Fruit fly (Drosophila melanogaster) whole organism, embryonic: ENCODE results near the gene CG9497.
A peak's percentile ranks its signal among the peaks of the same experiment; 100 is the strongest.

Experiments used
- Ada2b ChIP-seq: fragments of 200-800 bp; sonication (Bioruptor generic); IDR thresholded peaks from 2 replicates; pipeline ENCODE4 v1.3.6; 2022; ENCODE audit warnings: missing biosample characterization, missing genetic modification characterization
- B-H1 ChIP-seq: fragments of 200-800 bp; sonication (Bioruptor generic); IDR thresholded peaks from 3 replicates; pipeline ENCODE4 v1.3.6; 2022; ENCODE audit warnings: missing biosample characterization, missing genetic modification characterization
- B-H2 ChIP-seq: fragments of 200-800 bp; sonication (Bioruptor generic); optimal IDR thresholded peaks from 2 replicates; lab custom pipeline; 2018; ENCODE audit warnings: missing biosample characterization, mild to moderate bottlenecking, missing genetic modification characterization
- Blimp-1 ChIP-seq: fragments of 200-800 bp; sonication (Bioruptor generic); optimal IDR thresholded peaks from 3 replicates; lab custom pipeline; 2018; ENCODE audit warnings: missing biosample characterization, missing genetic modification characterization, mild to moderate bottlenecking, moderate library complexity, missing genetic modification reagents
- Bteb2 ChIP-seq: fragments of 200-800 bp; sonication (Bioruptor generic); optimal IDR thresholded peaks from 2 replicates; lab custom pipeline; 2016; ENCODE audit warnings: missing biosample characterization, missing genetic modification characterization
- CG10366 ChIP-seq: fragments of 200-800 bp; sonication (Bioruptor generic); IDR thresholded peaks from 2 replicates; pipeline ENCODE4 v1.3.6; 2022; ENCODE audit warnings: missing biosample characterization, missing genetic modification characterization
- CG11247 ChIP-seq: fragments of 200-800 bp; sonication (Bioruptor generic); IDR thresholded peaks from 2 replicates; pipeline ENCODE4 v1.3.6; 2022; ENCODE audit warnings: missing biosample characterization, missing genetic modification characterization
- CG11504 ChIP-seq: fragments of 200-800 bp; sonication (Bioruptor generic); optimal IDR thresholded peaks from 3 replicates; lab custom pipeline; 2019; ENCODE audit warnings: missing biosample characterization, mild to moderate bottlenecking, missing genetic modification characterization, moderate library complexity
- CG13296 ChIP-seq: fragments of 200-800 bp; sonication (Bioruptor generic); optimal IDR thresholded peaks from 3 replicates; lab custom pipeline; 2018; ENCODE audit warnings: missing biosample characterization, mild to moderate bottlenecking, missing genetic modification characterization
- CG1602 ChIP-seq: fragments of 200-800 bp; sonication (Bioruptor generic); optimal IDR thresholded peaks from 3 replicates; lab custom pipeline; 2016; ENCODE audit warnings: missing biosample characterization, missing genetic modification characterization
- CG17359 ChIP-seq: fragments of 200-800 bp; sonication (Bioruptor generic); optimal IDR thresholded peaks from 3 replicates; lab custom pipeline; 2018; ENCODE audit warnings: missing biosample characterization, mild to moderate bottlenecking, missing genetic modification characterization, moderate library complexity
- CG3995 ChIP-seq: fragments of 200-800 bp; sonication (Bioruptor generic); optimal IDR thresholded peaks from 3 replicates; lab custom pipeline; 2016; ENCODE audit warnings: missing biosample characterization, missing genetic modification characterization
- CG4820 ChIP-seq: fragments of 200-800 bp; sonication (Bioruptor generic); optimal IDR thresholded peaks from 3 replicates; lab custom pipeline; 2016; ENCODE audit warnings: missing biosample characterization, missing genetic modification characterization
- CG4854 ChIP-seq: fragments of 200-800 bp; sonication (Bioruptor generic); optimal IDR thresholded peaks from 2 replicates; lab custom pipeline; 2016; ENCODE audit warnings: missing biosample characterization, missing genetic modification characterization, inconsistent platforms
- CG6654 ChIP-seq: fragments of 200-800 bp; sonication (Bioruptor generic); optimal IDR thresholded peaks from 2 replicates; lab custom pipeline; 2017; ENCODE audit warnings: missing biosample characterization, mild to moderate bottlenecking, missing genetic modification characterization
- CG6813 ChIP-seq: fragments of 200-800 bp; sonication (Bioruptor generic); optimal IDR thresholded peaks from 2 replicates; lab custom pipeline; 2017; ENCODE audit warnings: missing biosample characterization, missing genetic modification characterization, mild to moderate bottlenecking, moderate library complexity, missing genetic modification reagents
- CG7963 ChIP-seq: fragments of 200-800 bp; sonication (Bioruptor generic); IDR thresholded peaks from 3 replicates; pipeline ENCODE4 v1.3.6; 2022; ENCODE audit warnings: missing biosample characterization, missing genetic modification characterization; ENCODE audit not compliant: partially characterized antibody
- CG9437 ChIP-seq: fragments of 200-800 bp; sonication (Bioruptor generic); optimal IDR thresholded peaks from 2 replicates; lab custom pipeline; 2018; ENCODE audit warnings: missing biosample characterization, mild to moderate bottlenecking, missing genetic modification characterization
- CoRest ChIP-seq: fragments of 200-800 bp; sonication (Bioruptor generic); optimal IDR thresholded peaks from 3 replicates; lab custom pipeline; 2018; ENCODE audit warnings: missing biosample characterization, mild to moderate bottlenecking, missing genetic modification characterization, moderate library complexity
- Dek ChIP-seq: fragments of 200-800 bp; sonication (Bioruptor generic); optimal IDR thresholded peaks from 3 replicates; lab custom pipeline; 2019; ENCODE audit warnings: missing biosample characterization, mild to moderate bottlenecking, missing genetic modification characterization, moderate library complexity
- Ets97D ChIP-seq: fragments of 200-800 bp; sonication (Bioruptor generic); optimal IDR thresholded peaks from 3 replicates; lab custom pipeline; 2016; ENCODE audit warnings: missing biosample characterization, missing genetic modification characterization
- HmgZ ChIP-seq: fragments of 200-800 bp; sonication (Bioruptor generic); optimal IDR thresholded peaks from 2 replicates; lab custom pipeline; 2018; ENCODE audit warnings: missing biosample characterization, mild to moderate bottlenecking, missing genetic modification characterization
- Hr78 ChIP-seq, 2 experiments: fragments of 200-800 bp in 1 of 2; fragments of >200 bp in 1 of 2; sonication (Bioruptor generic) in 1 of 2; optimal IDR thresholded peaks; 2 replicates each; lab custom pipeline; 2017 to 2019; ENCODE audit warnings: missing biosample characterization in 2 of 2, missing genetic modification characterization in 2 of 2, mild to moderate bottlenecking in 1 of 2, moderate library complexity in 1 of 2
- Mrtf ChIP-seq: fragments of 200-800 bp; sonication (Bioruptor generic); IDR thresholded peaks from 3 replicates; pipeline ENCODE4 v1.3.6; 2022; ENCODE audit warnings: missing biosample characterization, missing genetic modification characterization
- NfI ChIP-seq: fragments of 200-800 bp; sonication (Bioruptor generic); optimal IDR thresholded peaks from 3 replicates; lab custom pipeline; 2018; ENCODE audit warnings: missing biosample characterization, mild to moderate bottlenecking, missing genetic modification characterization, moderate library complexity
- Sry-β ChIP-seq: fragments of 200-800 bp; sonication (Bioruptor generic); optimal IDR thresholded peaks from 2 replicates; lab custom pipeline; 2018; ENCODE audit warnings: missing biosample characterization, mild to moderate bottlenecking, missing genetic modification characterization, moderate library complexity
- bbx ChIP-seq: fragments of 200-800 bp; sonication (Bioruptor generic); IDR thresholded peaks from 2 replicates; pipeline ENCODE4 v1.3.6; 2022; ENCODE audit warnings: missing biosample characterization, missing genetic modification characterization; ENCODE audit not compliant: partially characterized antibody
- cas ChIP-seq: fragments of 200-800 bp; sonication (Bioruptor generic); IDR thresholded peaks from 2 replicates; pipeline ENCODE4 v1.3.6; 2022; ENCODE audit warnings: missing biosample characterization, missing genetic modification characterization
- dan ChIP-seq: fragments of 200-800 bp; sonication (Bioruptor generic); IDR thresholded peaks from 2 replicates; pipeline ENCODE4 v1.3.6; 2022; ENCODE audit warnings: missing biosample characterization, missing genetic modification characterization
- dati ChIP-seq: fragments of 200-800 bp; sonication (Bioruptor generic); IDR thresholded peaks from 2 replicates; pipeline ENCODE4 v1.3.6; 2022; ENCODE audit warnings: missing biosample characterization, missing genetic modification characterization
- dimm ChIP-seq: fragments of 200-800 bp; sonication (Bioruptor generic); IDR thresholded peaks from 2 replicates; pipeline ENCODE4 v1.3.6; 2022; ENCODE audit warnings: missing biosample characterization, missing genetic modification characterization
- dmrt99B ChIP-seq: fragments of 200-800 bp; sonication (Bioruptor generic); optimal IDR thresholded peaks from 2 replicates; lab custom pipeline; 2018; ENCODE audit warnings: missing biosample characterization, mild to moderate bottlenecking, missing genetic modification characterization, moderate library complexity
- gt ChIP-seq: fragments of 200-800 bp; sonication (Bioruptor generic); IDR thresholded peaks from 2 replicates; pipeline ENCODE4 v1.3.6; 2022; ENCODE audit warnings: missing biosample characterization, missing genetic modification characterization
- hkb ChIP-seq, 2 experiments: fragments of 200-800 bp in 1 of 2; fragments of >200 bp in 1 of 2; sonication (Bioruptor generic) in 1 of 2; IDR thresholded peaks in 1 of 2; optimal IDR thresholded peaks in 1 of 2; 2 replicates each; pipeline versions ENCODE4 v1.3.6 to Lab custom; 2017 to 2022; ENCODE audit warnings: missing biosample characterization in 1 of 2, missing genetic modification characterization in 1 of 2
- ind ChIP-seq: fragments of 200-800 bp; sonication (Bioruptor generic); optimal IDR thresholded peaks from 3 replicates; lab custom pipeline; 2016; ENCODE audit warnings: missing biosample characterization, missing genetic modification characterization
- jigr1 ChIP-seq: fragments of 200-800 bp; sonication (Bioruptor generic); IDR thresholded peaks from 3 replicates; pipeline ENCODE4 v1.3.6; 2022; ENCODE audit warnings: missing biosample characterization, missing genetic modification characterization
- knrl ChIP-seq: fragments of 200-800 bp; sonication (Bioruptor generic); IDR thresholded peaks from 3 replicates; pipeline ENCODE4 v1.3.6; 2022; ENCODE audit warnings: missing biosample characterization, missing genetic modification characterization; ENCODE audit not compliant: partially characterized antibody
- pnt ChIP-seq: fragments of 200-800 bp; sonication (Bioruptor generic); optimal IDR thresholded peaks from 3 replicates; lab custom pipeline; 2016; ENCODE audit warnings: missing biosample characterization, missing genetic modification characterization
- pzg ChIP-seq: fragments of 200-800 bp; sonication (Bioruptor generic); optimal IDR thresholded peaks from 3 replicates; lab custom pipeline; 2018; ENCODE audit warnings: missing biosample characterization, mild to moderate bottlenecking, missing genetic modification characterization, moderate library complexity
- row ChIP-seq: fragments of 200-800 bp; sonication (Bioruptor generic); IDR thresholded peaks from 3 replicates; pipeline ENCODE4 v1.3.6; 2022; ENCODE audit warnings: missing biosample characterization, missing genetic modification characterization
- scrt ChIP-seq: fragments of 200-800 bp; sonication (Bioruptor generic); optimal IDR thresholded peaks from 2 replicates; lab custom pipeline; 2018; ENCODE audit warnings: missing biosample characterization, mild to moderate bottlenecking, missing genetic modification characterization, moderate library complexity
- shn ChIP-seq: fragments of 200-800 bp; sonication (Bioruptor generic); optimal IDR thresholded peaks from 3 replicates; lab custom pipeline; 2016; ENCODE audit warnings: missing biosample characterization, missing genetic modification characterization
- so ChIP-seq: fragments of 200-800 bp; sonication (Bioruptor generic); IDR thresholded peaks from 3 replicates; pipeline ENCODE4 v1.3.6; 2022; ENCODE audit warnings: missing biosample characterization, missing genetic modification characterization
- tna ChIP-seq: fragments of 200-800 bp; sonication (Bioruptor generic); IDR thresholded peaks from 2 replicates; pipeline ENCODE4 v1.3.6; 2022; ENCODE audit warnings: missing biosample characterization, missing genetic modification characterization; ENCODE audit not compliant: partially characterized antibody
- trh ChIP-seq: fragments of 200-800 bp; sonication (Bioruptor generic); optimal IDR thresholded peaks from 2 replicates; lab custom pipeline; 2016; ENCODE audit warnings: missing biosample characterization, missing genetic modification characterization
- usp ChIP-seq: fragments of >200 bp; optimal IDR thresholded peaks from 2 replicates; lab custom pipeline; 2017; ENCODE audit warnings: missing biosample characterization, missing genetic modification characterization
- vvl ChIP-seq: fragments of 200-800 bp; sonication (Bioruptor generic); IDR thresholded peaks from 2 replicates; pipeline ENCODE4 v1.3.6; 2022; ENCODE audit warnings: missing biosample characterization, missing genetic modification characterization
- zf30C ChIP-seq: fragments of 200-800 bp; sonication (Bioruptor generic); optimal IDR thresholded peaks from 3 replicates; lab custom pipeline; 2018; ENCODE audit warnings: missing biosample characterization, mild to moderate bottlenecking, missing genetic modification characterization

CG9497 gene

DNA sequence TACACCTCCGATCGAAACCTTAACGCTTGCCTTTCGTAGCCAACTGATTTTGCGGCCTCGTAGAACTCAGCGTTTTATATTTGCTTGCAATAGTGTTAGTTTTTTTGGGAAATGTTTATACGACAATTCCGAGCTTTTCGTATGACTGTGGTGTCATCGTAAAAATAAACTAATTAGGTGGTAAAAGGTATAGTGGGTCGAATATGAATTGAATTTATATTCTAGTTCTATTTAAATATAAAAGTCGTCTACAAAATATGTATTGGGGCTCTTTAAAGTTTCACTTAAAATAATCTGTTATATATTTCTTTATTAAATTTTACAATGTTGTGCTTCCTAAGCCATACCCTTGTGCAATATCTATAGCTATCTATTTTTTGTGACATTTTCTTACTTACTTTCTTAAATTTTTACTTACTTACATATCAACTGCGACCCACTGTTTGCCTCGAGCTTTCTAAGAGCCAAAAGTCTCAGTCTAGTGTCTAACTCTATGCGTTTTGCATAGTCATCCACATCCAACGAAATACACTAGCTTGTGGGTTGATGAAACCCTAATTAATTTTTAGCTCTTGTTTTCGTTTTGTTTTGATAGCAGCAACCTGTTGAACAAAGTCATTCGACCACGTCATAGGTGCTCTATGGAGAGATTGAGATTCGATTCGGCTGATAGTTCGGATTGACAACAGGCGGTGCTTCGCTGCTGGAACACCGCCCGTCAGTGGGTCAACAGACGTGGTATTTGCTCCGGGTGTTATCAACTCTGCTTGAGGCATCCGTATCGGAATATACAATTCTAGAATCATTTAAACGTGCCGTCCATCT lies 3.0 kb upstream of the CG9497 start, which contains the start of gene CG9498 (continued):
- TF ChIP-seq Hr78 (GFP tag; optimal IDR thresholded peaks at IDR 0.05; lab: Kevin White, UChicago): no peak
- peak; percentile 90 for TF ChIP-seq row (GFP tag; lab: Robert Waterston, UW)
- TF ChIP-seq knrl (GFP tag; lab: Robert Waterston, UW): no peak
- TF ChIP-seq CG11247 (GFP tag; lab: Robert Waterston, UW): no peak
- peak; percentile 86 for TF ChIP-seq cas (GFP tag; lab: Robert Waterston, UW)
- no peak for TF ChIP-seq zf30C
- TF ChIP-seq NfI (GFP tag; lab: Kevin White, UChicago): peak; percentile 73
- peak; percentile 59 for TF ChIP-seq CG10366 (GFP tag; lab: Robert Waterston, UW)
- no peak for TF ChIP-seq shn (GFP tag; lab: Kevin White, UChicago)
- TF ChIP-seq jigr1 (GFP tag; lab: Robert Waterston, UW): peak; percentile 67; the same call in 2 of the 3 replicates
- peak; percentile 1 for TF ChIP-seq pzg (GFP tag; lab: Kevin White, UChicago)
- peak; percentile 86 for TF ChIP-seq CG6813 (GFP tag; lab: Kevin White, UChicago)
- peak; percentile 79 for TF ChIP-seq so
- peak; percentile 75 for TF ChIP-seq ind (GFP tag; lab: Kevin White, UChicago)
- TF ChIP-seq Mrtf (GFP tag; lab: Robert Waterston, UW): no peak
- TF ChIP-seq dati (GFP tag; lab: Robert Waterston, UW): no peak
- peak; percentile 57 for TF ChIP-seq vvl (GFP tag; lab: Robert Waterston, UW)
- TF ChIP-seq B-H2: peak; percentile 76
- peak; percentile 7 for TF ChIP-seq Bteb2 (GFP tag; lab: Kevin White, UChicago)
- TF ChIP-seq CG3995 (GFP tag; lab: Kevin White, UChicago): peak; percentile 50
- TF ChIP-seq dan (GFP tag; lab: Robert Waterston, UW): no peak
- peak; percentile 86 for TF ChIP-seq CG17359 (tag; lab: Kevin White, UChicago)
- no peak for TF ChIP-seq gt (GFP tag; lab: Robert Waterston, UW)
- peak; percentile 60 for TF ChIP-seq Ada2b (GFP tag; lab: Robert Waterston, UW)
- TF ChIP-seq CG7963 (GFP tag; lab: Robert Waterston, UW): no peak
- TF ChIP-seq tna (GFP tag; lab: Robert Waterston, UW): no peak
- peak; percentile 18 for TF ChIP-seq pnt (GFP tag; lab: Kevin White, UChicago)
- no peak for TF ChIP-seq CG4820
- peak; percentile 48 for TF ChIP-seq HmgZ
- TF ChIP-seq Blimp-1 (GFP tag; lab: Kevin White, UChicago): peak; percentile 69
- peak; percentile 67 for TF ChIP-seq dimm (GFP tag; lab: Robert Waterston, UW)
- TF ChIP-seq CG11504 (tag; lab: Kevin White, UChicago): peak; percentile 84
- TF ChIP-seq Sry-β (GFP tag; lab: Kevin White, UChicago): no peak
- peak; percentile 80 for TF ChIP-seq scrt
- no peak for TF ChIP-seq hkb (optimal IDR thresholded peaks at IDR 0.05; lab: Kevin White, UChicago)
- peak; percentile 77; the same call in 1 of the 2 replicates for TF ChIP-seq hkb (GFP tag; IDR thresholded peaks at IDR 0.05; lab: Robert Waterston, UW)
- TF ChIP-seq Ets97D (GFP tag; lab: Kevin White, UChicago): no peak
- no peak for TF ChIP-seq trh (GFP tag; lab: Kevin White, UChicago)
- TF ChIP-seq CG6654 (GFP tag; lab: Kevin White, UChicago): peak; percentile 58
- TF ChIP-seq bbx (GFP tag; lab: Robert Waterston, UW): no peak
- peak; percentile 94 for TF ChIP-seq Dek
- TF ChIP-seq CG4854 (GFP tag; lab: Kevin White, UChicago): no peak
- TF ChIP-seq CoRest (tag; lab: Kevin White, UChicago): peak; percentile 92
- peak; percentile 72 for TF ChIP-seq CG9437
- TF ChIP-seq B-H1 (GFP tag; lab: Robert Waterston, UW): peak; percentile 75
- TF ChIP-seq CG13296 (GFP tag; lab: Kevin White, UChicago): peak; percentile 92
- no peak for TF ChIP-seq usp (GFP tag; lab: Kevin White, UChicago)
- peak; percentile 93 for TF ChIP-seq dmrt99B (tag; lab: Kevin White, UChicago)
- peak; percentile 56 for TF ChIP-seq CG1602 (GFP tag; lab: Kevin White, UChicago)
